Worm (Caenorhabditis elegans): ENCODE data around the gene F46E10.18.

Gene F46E10.18

DNA sequence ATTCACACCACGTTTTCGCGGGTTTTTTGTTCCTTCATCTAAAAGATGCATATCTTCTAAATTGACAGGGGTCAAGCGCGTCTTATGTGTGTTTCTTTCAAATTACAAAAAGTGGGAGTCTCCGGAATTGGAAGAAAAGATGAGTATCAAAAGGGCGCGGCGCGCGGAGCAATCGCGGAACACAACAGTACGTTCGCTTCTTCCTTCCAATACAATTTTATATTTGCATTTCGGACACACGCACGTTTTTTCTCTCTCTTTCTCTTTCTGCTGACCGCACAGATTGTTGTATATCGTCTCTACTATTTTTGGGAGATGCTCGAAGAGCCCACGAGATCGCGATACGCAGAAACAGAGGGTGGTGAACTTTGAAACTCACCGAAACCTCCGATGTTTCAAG, 27.5 kb downstream of the F46E10.18 start:
- TF ChIP-seq tlf-1 (GFP tag; optimal IDR thresholded peaks at IDR 0.05) (no peak), Y95B8A.8 (GFP tag; IDR thresholded peaks at IDR 0.05) (no peak), ztf-3 (GFP tag; optimal IDR thresholded peaks at IDR 0.05) (no peak), lsl-1 (GFP tag; optimal IDR thresholded peaks at IDR 0.05) (no peak), attf-5 (GFP tag; optimal IDR thresholded peaks at IDR 0.05) (no peak), B0261.1 (tag; optimal IDR thresholded peaks at IDR 0.05) (no peak), ceh-91 (GFP tag; IDR thresholded peaks at IDR 0.05) (no peak), fkh-3 (tag; optimal IDR thresholded peaks at IDR 0.05) (no peak), sea-2 (GFP tag; IDR thresholded peaks at IDR 0.05) (no peak), nhr-80 (tag; optimal IDR thresholded peaks at IDR 0.05) (no peak), F57A8.1 (GFP tag; optimal IDR thresholded peaks at IDR 0.05) (no peak), lin-54 (GFP tag; optimal IDR thresholded peaks at IDR 0.05) (no peak), aptf-3 (GFP tag; IDR thresholded peaks at IDR 0.05) (no peak), hlh-26 (GFP tag; conservative IDR thresholded peaks at IDR 0.05) (no peak), efl-1 (GFP tag; optimal IDR thresholded peaks at IDR 0.05) (no peak), C17E4.6 (GFP tag; IDR thresholded peaks at IDR 0.05) (no peak), unc-62 (GFP tag; optimal IDR thresholded peaks at IDR 0.05) (no peak), nhr-27 (tag; optimal IDR thresholded peaks at IDR 0.05) (no peak), nhr-120 (GFP tag; IDR thresholded peaks at IDR 0.05) (no peak)

DNA sequence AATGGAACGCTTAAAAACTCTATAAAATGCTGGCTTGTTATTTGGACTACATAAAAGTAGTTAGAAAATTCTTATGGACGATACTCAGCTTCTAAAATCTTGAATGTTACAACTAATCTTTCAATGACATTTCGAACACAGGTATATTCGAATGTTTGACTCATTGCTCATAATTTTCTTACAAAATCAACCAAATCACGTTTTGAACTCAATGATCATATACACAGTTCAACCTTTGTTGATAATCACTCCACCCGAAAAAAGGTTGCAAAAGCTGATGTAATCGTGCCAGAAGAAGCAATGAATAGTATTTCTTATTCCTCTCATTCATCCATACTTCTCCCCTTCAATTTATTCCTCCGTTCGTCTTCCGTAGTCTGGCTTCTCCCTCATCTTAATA, 28.3 kb downstream of the F46E10.18 start, which contains the start of gene K04A8.20:
K04A8.20 (plus strand) TSS at position 301 of the 400 bp plus-strand sequence.
- TF ChIP-seq aptf-3 (GFP tag; IDR thresholded peaks at IDR 0.05) (no peak), D2030.7 (GFP tag; IDR thresholded peaks at IDR 0.05) (no peak), madf-10 (tag; optimal IDR thresholded peaks at IDR 0.05) (no peak), snpc-4 (GFP tag; optimal IDR thresholded peaks at IDR 0.05) (no peak), snpc-4 (tag; optimal IDR thresholded peaks at IDR 0.05) (no peak), lsy-27 (tag; optimal IDR thresholded peaks at IDR 0.05; ENCODE audit: borderline replicate concordance, insufficient read depth) (no peak), fkh-3 (tag; optimal IDR thresholded peaks at IDR 0.05) (no peak), ccch-3 (GFP tag; optimal IDR thresholded peaks at IDR 0.05) (no peak), somi-1 (GFP tag; optimal IDR thresholded peaks at IDR 0.05) (no peak), nhr-90 (tag; optimal IDR thresholded peaks at IDR 0.05) (no peak)

DNA sequence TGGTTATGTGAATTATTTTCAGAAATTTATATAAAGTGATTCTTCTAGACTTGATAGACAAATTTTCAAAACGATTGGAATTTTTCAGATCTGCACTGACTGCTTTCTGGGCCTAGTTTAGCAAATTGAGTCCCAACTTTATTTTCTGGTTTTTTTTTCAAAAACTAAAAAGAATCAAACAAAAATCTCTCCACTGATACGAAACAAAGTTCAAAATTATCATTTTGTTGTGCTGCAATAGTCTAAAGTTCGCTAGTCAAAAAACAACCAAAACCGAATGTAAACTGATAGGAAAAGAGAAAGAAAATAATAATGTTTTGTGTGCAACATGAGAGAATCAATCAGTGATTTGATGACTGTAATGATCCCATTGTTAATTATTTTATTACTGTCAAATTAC, 29.0 kb downstream of the F46E10.18 start, which contains the start of gene lipl-4:
lipl-4 (plus strand) TSS at position 301 of the 400 bp plus-strand sequence.
- TF ChIP-seq ama-1 (optimal IDR thresholded peaks at IDR 0.05): no peak
- TF ChIP-seq ama-1 (GFP tag; optimal IDR thresholded peaks at IDR 0.05): no peak
- TF ChIP-seq ets-4 (GFP tag; optimal IDR thresholded peaks at IDR 0.05): no peak
- no peak for TF ChIP-seq aptf-3 (GFP tag; IDR thresholded peaks at IDR 0.05)
- no peak for TF ChIP-seq madf-10 (tag; optimal IDR thresholded peaks at IDR 0.05)
- no peak for TF ChIP-seq ceh-91 (GFP tag; IDR thresholded peaks at IDR 0.05)
- TF ChIP-seq him-1 (tag; optimal IDR thresholded peaks at IDR 0.05): no peak
- no peak for TF ChIP-seq attf-3 (GFP tag; conservative IDR thresholded peaks at IDR 0.05)
- no peak for TF ChIP-seq dpl-1 (GFP tag; optimal IDR thresholded peaks at IDR 0.05)
- no peak for TF ChIP-seq mel-28 (tag; optimal IDR thresholded peaks at IDR 0.05; ENCODE audit: borderline replicate concordance)
- TF ChIP-seq madf-3 (GFP tag; IDR thresholded peaks at IDR 0.05): no peak
- TF ChIP-seq xnd-1 (tag; optimal IDR thresholded peaks at IDR 0.05): no peak
- TF ChIP-seq let-526 (GFP tag; IDR thresholded peaks at IDR 0.05): no peak
- no peak for TF ChIP-seq snpc-1.1 (tag; optimal IDR thresholded peaks at IDR 0.05; ENCODE audit: insufficient read depth)
- no peak for TF ChIP-seq let-607 (tag; optimal IDR thresholded peaks at IDR 0.05)

Data from whole organism, young adult.